Fruit fly (Drosophila melanogaster): ENCODE results near the gene CG4822.

dm6 chr2L:107032-107431 lies 14.5 kb downstream of the CG4822 start:
- TF ChIP-seq CG11093 (GFP tag; IDR thresholded peaks at IDR 0.05) (no peak), CG10654 (GFP tag; optimal IDR thresholded peaks at IDR 0.05) (no peak)

Measured in whole organism, embryonic.